Worm (Caenorhabditis elegans): ENCODE results near the gene gldi-6.
A peak's percentile ranks its signal among the peaks of the same experiment; 100 is the strongest.
"Not testable (repeated sequence)": the region's sequence is repeated elsewhere in the genome, so short reads cannot be mapped to it uniquely, and the experiment has no call there.

Gene gldi-6

ce11 chrII:3447906-3448305 is 1.2 kb downstream of the gldi-6 start, which contains the start of gene C16C8.21:
Gene C16C8.21 (plus strand): TSS chrII:3448206.
- TF ChIP-seq egl-44 (GFP tag; IDR thresholded peaks at IDR 0.05) (no peak), xnd-1 (tag; optimal IDR thresholded peaks at IDR 0.05) (no peak), F57C9.4 (tag; optimal IDR thresholded peaks at IDR 0.05) (no peak), mxl-1 (tag; optimal IDR thresholded peaks at IDR 0.05) (no peak), B0261.1 (tag; optimal IDR thresholded peaks at IDR 0.05) (no peak), repo-1 (tag; optimal IDR thresholded peaks at IDR 0.05) (no peak), F52B5.7 (tag; optimal IDR thresholded peaks at IDR 0.05) (no peak), tbp1 (GFP tag; optimal IDR thresholded peaks at IDR 0.05) (no peak), ZK185.1 (tag; optimal IDR thresholded peaks at IDR 0.05; ENCODE audit: poor library complexity, severe bottlenecking) (no peak), lin-40 (tag; optimal IDR thresholded peaks at IDR 0.05) (no peak), let-526 (GFP tag; IDR thresholded peaks at IDR 0.05) (no peak), T26A5.8 (tag; optimal IDR thresholded peaks at IDR 0.05) (no peak), bed-2 (GFP tag; IDR thresholded peaks at IDR 0.05) (no peak), ztf-26 (tag; optimal IDR thresholded peaks at IDR 0.05) (no peak), lir-1 (GFP tag; conservative IDR thresholded peaks at IDR 0.05) (no peak), ceh-58 (GFP tag; IDR thresholded peaks at IDR 0.05) (no peak), lsl-1 (GFP tag; optimal IDR thresholded peaks at IDR 0.05) (no peak), nhr-90 (tag; optimal IDR thresholded peaks at IDR 0.05) (no peak)

- peak; percentile 72 for TF ChIP-seq lsl-1 (GFP tag; optimal IDR thresholded peaks at IDR 0.05)
- TF ChIP-seq tlf-1 (GFP tag; optimal IDR thresholded peaks at IDR 0.05) = no peak
- 0 out of 2 replicates have a peak, but pooled peaks have one; percentile 33 for TF ChIP-seq D2030.7 (GFP tag; IDR thresholded peaks at IDR 0.05)
- TF ChIP-seq madf-6 (GFP tag; IDR thresholded peaks at IDR 0.05) = peak; percentile 60; the same call in 1 of the 2 replicates
These were observed 2.1 kb downstream of the gldi-6 start, which contains the start of gene C16C8.25 for ce11 chrII:3448776-3449280. Gene C16C8.25 (plus strand): TSS chrII:3449230.

- TF ChIP-seq ztf-3 (GFP tag; optimal IDR thresholded peaks at IDR 0.05); fkh-3 (tag; optimal IDR thresholded peaks at IDR 0.05); snpc-1.3 (tag; optimal IDR thresholded peaks at IDR 0.05; ENCODE audit: insufficient read depth): not testable (repeated sequence)
These were observed 2.8 kb downstream of the gldi-6 start, which contains the start of gene C16C8.14 for ce11 chrII:3449514-3449913. Gene C16C8.14 (plus strand): TSS chrII:3449814.

ce11 chrII:3452421-3452820 is 5.7 kb downstream of the gldi-6 start, which contains the start of gene C16C8.12:
Gene C16C8.12 (plus strand): TSS chrII:3452721.
- TF ChIP-seq lsl-1 (GFP tag; optimal IDR thresholded peaks at IDR 0.05) = peak; percentile 72
- no peak for TF ChIP-seq ceh-79 (tag; optimal IDR thresholded peaks at IDR 0.05)
- TF ChIP-seq D2030.7 (GFP tag; IDR thresholded peaks at IDR 0.05) = peak; percentile 18; the same call in 1 of the 2 replicates

ce11 chrII:3453521-3453920 is 6.8 kb downstream of the gldi-6 start, which contains the start of gene C16C8.11:
Gene C16C8.11 (plus strand): TSS chrII:3453708.
- TF ChIP-seq nfya-1 (tag; optimal IDR thresholded peaks at IDR 0.05; ENCODE audit: borderline replicate concordance, insufficient read depth) = no peak
- TF ChIP-seq pbrm-1 (GFP tag; IDR thresholded peaks at IDR 0.05) = no peak
- peak; percentile 7 for TF ChIP-seq xnd-1 (tag; optimal IDR thresholded peaks at IDR 0.05)
- no peak for TF ChIP-seq fkh-3 (tag; optimal IDR thresholded peaks at IDR 0.05)
- TF ChIP-seq ceh-100 (GFP tag; IDR thresholded peaks at IDR 0.05) = no peak
- peak; percentile 51; the same call in 1 of the 2 replicates for TF ChIP-seq madf-6 (GFP tag; IDR thresholded peaks at IDR 0.05)
- no peak for TF ChIP-seq efl-1 (GFP tag; optimal IDR thresholded peaks at IDR 0.05)
- TF ChIP-seq cebp-1 (GFP tag; IDR thresholded peaks at IDR 0.05) = no peak
- TF ChIP-seq cebp-1 (tag; optimal IDR thresholded peaks at IDR 0.05) = no peak
- TF ChIP-seq repo-1 (tag; optimal IDR thresholded peaks at IDR 0.05) = no peak
- TF ChIP-seq C06A6.2 (GFP tag; conservative IDR thresholded peaks at IDR 0.05) = no peak
- TF ChIP-seq ztf-28 (GFP tag; IDR thresholded peaks at IDR 0.05) = no peak
- no peak for TF ChIP-seq T07F8.4 (tag; optimal IDR thresholded peaks at IDR 0.05)
- no peak for TF ChIP-seq hlh-12 (tag; optimal IDR thresholded peaks at IDR 0.05)
- no peak for TF ChIP-seq ceh-58 (GFP tag; IDR thresholded peaks at IDR 0.05)
- no peak for TF ChIP-seq nhr-90 (tag; optimal IDR thresholded peaks at IDR 0.05)
- TF ChIP-seq F33H1.4 (GFP tag; IDR thresholded peaks at IDR 0.05) = 0 out of 2 replicates have a peak, but pooled peaks have one; percentile 25
- TF ChIP-seq ztf-18 (tag; optimal IDR thresholded peaks at IDR 0.05) = no peak
- TF ChIP-seq nhr-27 (tag; optimal IDR thresholded peaks at IDR 0.05) = no peak
- TF ChIP-seq F39B2.1 (GFP tag; IDR thresholded peaks at IDR 0.05) = no peak
- TF ChIP-seq lsl-1 (GFP tag; optimal IDR thresholded peaks at IDR 0.05) = peak; percentile 80
- TF ChIP-seq lsy-27 (tag; optimal IDR thresholded peaks at IDR 0.05; ENCODE audit: borderline replicate concordance, insufficient read depth) = no peak
- TF ChIP-seq madf-3 (GFP tag; IDR thresholded peaks at IDR 0.05) = no peak
